Fruit fly (Drosophila melanogaster): Measurements from ENCODE around the gene CG32425.

CG32425 gene

dm6 chr3L:20556371-20556770, 59.2 kb downstream of the CG32425 start:
- no peak for TF ChIP-seq CG17801 (GFP tag; optimal IDR thresholded peaks at IDR 0.05; ENCODE audit: partially characterized antibody)

DNA sequence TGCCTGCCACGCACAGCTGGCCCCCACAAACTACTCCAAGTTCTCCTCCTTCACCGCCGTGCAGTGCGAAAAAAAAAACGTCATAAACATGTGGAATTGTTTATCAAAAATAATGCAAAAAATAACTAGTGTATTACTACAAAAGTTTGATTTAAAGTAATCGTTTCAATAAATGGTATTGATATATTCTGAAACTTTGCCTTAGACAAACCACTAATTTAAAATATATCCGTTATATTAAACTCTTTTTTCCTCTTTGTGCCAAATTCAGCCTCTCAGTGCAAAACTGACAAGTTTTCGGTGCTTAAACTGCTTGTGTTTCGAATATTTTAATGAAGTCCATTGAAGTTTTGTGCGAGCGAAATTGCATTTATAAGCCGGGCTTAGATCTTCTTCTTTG, 59.9 kb downstream of the CG32425 start:
- TF ChIP-seq CG17801 (GFP tag; optimal IDR thresholded peaks at IDR 0.05; ENCODE audit: partially characterized antibody) = no peak

DNA sequence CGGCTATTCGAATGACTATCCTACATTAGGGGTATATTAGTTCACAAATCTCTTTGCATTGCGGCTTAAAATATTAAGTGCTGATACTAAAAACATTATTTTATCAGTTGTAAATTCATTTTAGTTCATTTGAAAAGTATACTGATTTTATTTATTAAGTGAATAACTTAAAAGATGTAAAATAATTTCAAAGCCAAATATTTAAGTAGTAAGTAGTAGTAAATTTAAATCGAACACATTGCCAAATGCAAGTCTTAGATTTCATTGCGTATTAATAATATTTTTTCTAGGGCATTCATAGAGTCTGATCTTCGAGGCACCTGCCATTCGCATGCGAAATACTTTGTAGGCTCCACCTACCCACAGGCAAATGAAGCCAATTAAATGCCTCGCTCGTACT, 65.5 kb downstream of the CG32425 start:
- no peak for TF ChIP-seq CG17801 (GFP tag; optimal IDR thresholded peaks at IDR 0.05; ENCODE audit: partially characterized antibody)
